Worm (Caenorhabditis elegans) whole organism, mixed stage, embryonic: Measurements from ENCODE around the gene C02F5.10.

Experiments used
- bed-3 ChIP-seq: fragments of 200-800 bp; sonication (Bioruptor generic); optimal IDR thresholded peaks from 3 replicates; lab custom pipeline; 2018; ENCODE audit warnings: mild to moderate bottlenecking, missing genetic modification characterization, moderate library complexity, missing compliant biosample characterization
- blmp-1 ChIP-seq: fragments of 150-350 bp; optimal IDR thresholded peaks from 2 replicates; lab custom pipeline; 2014; ENCODE audit warnings: missing biosample characterization, missing genetic modification characterization
- ceh-43 ChIP-seq: fragments of 200-800 bp; sonication (Bioruptor generic); optimal IDR thresholded peaks from 2 replicates; lab custom pipeline; 2018; ENCODE audit warnings: mild to moderate bottlenecking, missing genetic modification characterization, moderate library complexity, missing compliant biosample characterization
- ceh-83 ChIP-seq: fragments of 200-800 bp; sonication (Bioruptor generic); optimal IDR thresholded peaks from 2 replicates; lab custom pipeline; 2018; ENCODE audit warnings: mild to moderate bottlenecking, missing genetic modification characterization, missing compliant biosample characterization
- ces-1 ChIP-seq: fragments of 150-350 bp; optimal IDR thresholded peaks from 2 replicates; lab custom pipeline; 2014; ENCODE audit warnings: missing biosample characterization, missing genetic modification reagents, missing genetic modification characterization
- cnd-1 ChIP-seq: fragments of 200-800 bp; sonication (Bioruptor generic); optimal IDR thresholded peaks from 2 replicates; lab custom pipeline; 2018; ENCODE audit warnings: mild to moderate bottlenecking, missing genetic modification characterization, missing compliant biosample characterization
- drap-1 ChIP-seq: fragments of 200-800 bp; sonication (Bioruptor generic); optimal IDR thresholded peaks from 3 replicates; lab custom pipeline; 2018; ENCODE audit warnings: mild to moderate bottlenecking, missing genetic modification characterization, missing compliant biosample characterization
- elt-1 ChIP-seq: sonication (generic microtip); optimal IDR thresholded peaks from 2 replicates; lab custom pipeline; 2017; ENCODE audit warnings: missing genetic modification characterization, mild to moderate bottlenecking, missing compliant biosample characterization, antibody characterized with exemption, moderate library complexity, borderline replicate concordance; ENCODE audit not compliant: insufficient read depth
- elt-3 ChIP-seq: fragments of 150-350 bp; optimal IDR thresholded peaks from 2 replicates; lab custom pipeline; 2014; ENCODE audit warnings: missing biosample characterization, missing genetic modification characterization
- flh-1 ChIP-seq: fragments of 200-800 bp; sonication (Bioruptor generic); optimal IDR thresholded peaks from 2 replicates; lab custom pipeline; 2018; ENCODE audit warnings: mild to moderate bottlenecking, missing genetic modification characterization, moderate library complexity, missing compliant biosample characterization
- ham-2 ChIP-seq: fragments of 200-800 bp; sonication (Bioruptor generic); optimal IDR thresholded peaks from 2 replicates; lab custom pipeline; 2018; ENCODE audit warnings: mild to moderate bottlenecking, missing genetic modification characterization, missing compliant biosample characterization
- hlh-1 ChIP-seq: fragments of 150-350 bp; optimal IDR thresholded peaks from 2 replicates; lab custom pipeline; 2014; ENCODE audit warnings: missing biosample characterization, missing genetic modification reagents, missing genetic modification characterization
- lin-13 ChIP-seq: fragments of 150-350 bp; optimal IDR thresholded peaks from 2 replicates; lab custom pipeline; 2014; ENCODE audit warnings: missing biosample characterization, missing genetic modification characterization
- lsy-2 ChIP-seq: fragments of 150-350 bp; optimal IDR thresholded peaks from 2 replicates; lab custom pipeline; 2014; ENCODE audit warnings: missing biosample characterization, missing genetic modification characterization
- mep-1 ChIP-seq: fragments of 150-350 bp; optimal IDR thresholded peaks from 2 replicates; lab custom pipeline; 2017; ENCODE audit warnings: missing biosample characterization, missing genetic modification reagents, missing genetic modification characterization, inconsistent platforms
- nhr-12 ChIP-seq: fragments of 150-350 bp; optimal IDR thresholded peaks from 2 replicates; lab custom pipeline; 2014; ENCODE audit warnings: missing biosample characterization, missing genetic modification characterization
- nhr-2 ChIP-seq: fragments of 150-350 bp; optimal IDR thresholded peaks from 2 replicates; lab custom pipeline; 2014; ENCODE audit warnings: missing biosample characterization, missing genetic modification characterization
- nhr-237 ChIP-seq: fragments of 150-350 bp; optimal IDR thresholded peaks from 2 replicates; lab custom pipeline; 2014; ENCODE audit warnings: missing biosample characterization, missing genetic modification characterization
- nhr-76 ChIP-seq: sonication (generic microtip); optimal IDR thresholded peaks from 2 replicates; lab custom pipeline; 2017; ENCODE audit warnings: missing biosample characterization, missing genetic modification characterization
- pha-4 ChIP-seq: fragments of 150-350 bp; optimal IDR thresholded peaks from 2 replicates; lab custom pipeline; 2018; ENCODE audit warnings: missing biosample characterization, missing genetic modification reagents, missing genetic modification characterization
- sem-2 ChIP-seq: fragments of 200-800 bp; sonication (Bioruptor generic); optimal IDR thresholded peaks from 2 replicates; lab custom pipeline; 2018; ENCODE audit warnings: mild to moderate bottlenecking, missing genetic modification characterization, missing compliant biosample characterization
- snpc-4 ChIP-seq: fragments of 150-350 bp; optimal IDR thresholded peaks from 2 replicates; lab custom pipeline; 2014; ENCODE audit warnings: missing biosample characterization, missing genetic modification characterization
- sptf-1 ChIP-seq: sonication (generic microtip); optimal IDR thresholded peaks from 2 replicates; lab custom pipeline; 2017; ENCODE audit warnings: mild to moderate bottlenecking, missing genetic modification characterization, moderate library complexity, missing compliant biosample characterization
- tbx-8 ChIP-seq: fragments of 200-800 bp; sonication (Bioruptor generic); optimal IDR thresholded peaks from 2 replicates; lab custom pipeline; 2018; ENCODE audit warnings: mild to moderate bottlenecking, missing genetic modification characterization, moderate library complexity, missing compliant biosample characterization
- unc-39 ChIP-seq: fragments of 150-350 bp; optimal IDR thresholded peaks from 2 replicates; lab custom pipeline; 2014; ENCODE audit warnings: missing biosample characterization, missing genetic modification characterization
- unc-62 ChIP-seq: fragments of 150-350 bp; optimal IDR thresholded peaks from 2 replicates; lab custom pipeline; 2014; ENCODE audit warnings: missing biosample characterization, missing genetic modification reagents, missing genetic modification characterization
- zip-8 ChIP-seq: fragments of 150-350 bp; optimal IDR thresholded peaks from 2 replicates; lab custom pipeline; 2014; ENCODE audit warnings: missing biosample characterization, missing genetic modification characterization
- ztf-11 ChIP-seq: fragments of 150-350 bp; optimal IDR thresholded peaks from 2 replicates; lab custom pipeline; 2014; ENCODE audit warnings: missing biosample characterization, missing genetic modification characterization

C02F5.10 gene

DNA sequence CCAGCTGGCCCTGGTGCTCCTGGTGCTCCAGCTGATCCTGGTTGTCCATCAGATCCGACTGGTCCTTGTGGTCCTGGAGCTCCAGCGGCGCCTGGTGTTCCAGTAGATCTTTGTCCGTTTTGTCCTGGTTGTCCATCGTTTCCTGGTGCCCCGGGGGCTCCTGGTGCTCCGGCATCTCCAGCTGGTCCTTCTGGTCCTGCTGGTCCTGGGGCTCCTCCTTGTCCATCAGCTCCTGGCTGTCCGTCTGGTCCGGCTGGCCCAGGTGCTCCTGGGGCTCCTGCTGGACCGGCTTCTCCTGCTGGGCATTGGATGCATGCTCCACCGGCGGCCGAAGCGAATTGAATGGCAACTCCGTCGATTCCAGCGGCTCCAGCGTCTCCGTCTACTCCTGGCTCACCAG lies 13.3 kb upstream of the C02F5.10 start:
- no peak for TF ChIP-seq ces-1 (GFP tag; lab: Kevin White, UChicago)
- TF ChIP-seq, all 35 proteins: peak for 0

DNA sequence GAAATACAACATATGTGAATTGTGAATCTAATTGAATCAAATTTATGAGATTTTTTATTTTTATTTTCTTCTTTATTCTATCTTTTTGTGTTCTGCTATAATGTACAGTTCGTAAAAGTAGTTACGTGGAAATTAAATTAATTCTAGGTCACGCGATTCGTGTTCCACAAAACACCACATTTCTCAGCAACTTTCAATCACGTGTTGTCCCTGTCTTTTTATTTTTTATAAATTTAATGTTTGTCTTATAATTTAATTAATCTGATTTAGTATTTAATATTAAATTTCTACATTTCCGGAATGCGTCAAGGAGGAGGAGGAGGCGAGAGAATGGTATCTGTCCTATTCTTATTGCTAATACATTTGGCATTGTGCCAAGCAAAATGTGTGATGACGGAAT lies 8.8 kb upstream of the C02F5.10 start, which contains the start of gene ncr-2:
Gene ncr-2, plus strand, starts transcription at position 301 of the 400 bp plus-strand sequence.
- TF ChIP-seq ceh-43 (GFP tag; lab: Kevin White, UChicago) (no peak), nhr-237 (tag; lab: Kevin White, UChicago) (no peak), ces-1 (GFP tag; lab: Kevin White, UChicago) (no peak), pha-4 (no peak), sem-2 (GFP tag; lab: Kevin White, UChicago) (no peak), snpc-4 (tag; lab: Kevin White, UChicago) (no peak)

DNA sequence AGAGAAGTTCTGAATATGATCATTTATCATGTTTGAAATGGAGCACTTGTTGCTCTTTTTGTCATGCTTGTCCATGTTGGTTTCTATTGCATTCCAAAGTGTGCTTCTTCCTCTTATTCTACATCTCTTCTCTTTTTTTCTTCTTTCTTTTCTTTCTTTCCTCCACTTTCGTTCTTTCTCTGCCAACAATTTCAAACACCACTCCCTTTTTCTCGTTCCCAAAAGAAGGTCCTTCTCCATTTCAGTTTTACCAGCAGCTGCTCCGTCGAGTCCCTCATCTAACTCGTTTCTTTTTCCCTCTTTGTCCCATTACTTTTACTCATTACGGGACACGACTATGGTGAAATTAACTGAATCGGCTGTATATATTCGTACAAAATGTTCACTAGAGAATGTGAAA lies 5.7 kb upstream of the C02F5.10 start, which contains the start of gene F09G8.5:
Gene F09G8.5, plus strand, starts transcription at position 38 of the 400 bp plus-strand sequence.
- TF ChIP-seq sptf-1 (tag; lab: Kevin White, UChicago) (no peak), ces-1 (GFP tag; lab: Kevin White, UChicago) (no peak), ztf-11 (tag; lab: Kevin White, UChicago) (no peak), flh-1 (no peak), unc-39 (no peak)

DNA sequence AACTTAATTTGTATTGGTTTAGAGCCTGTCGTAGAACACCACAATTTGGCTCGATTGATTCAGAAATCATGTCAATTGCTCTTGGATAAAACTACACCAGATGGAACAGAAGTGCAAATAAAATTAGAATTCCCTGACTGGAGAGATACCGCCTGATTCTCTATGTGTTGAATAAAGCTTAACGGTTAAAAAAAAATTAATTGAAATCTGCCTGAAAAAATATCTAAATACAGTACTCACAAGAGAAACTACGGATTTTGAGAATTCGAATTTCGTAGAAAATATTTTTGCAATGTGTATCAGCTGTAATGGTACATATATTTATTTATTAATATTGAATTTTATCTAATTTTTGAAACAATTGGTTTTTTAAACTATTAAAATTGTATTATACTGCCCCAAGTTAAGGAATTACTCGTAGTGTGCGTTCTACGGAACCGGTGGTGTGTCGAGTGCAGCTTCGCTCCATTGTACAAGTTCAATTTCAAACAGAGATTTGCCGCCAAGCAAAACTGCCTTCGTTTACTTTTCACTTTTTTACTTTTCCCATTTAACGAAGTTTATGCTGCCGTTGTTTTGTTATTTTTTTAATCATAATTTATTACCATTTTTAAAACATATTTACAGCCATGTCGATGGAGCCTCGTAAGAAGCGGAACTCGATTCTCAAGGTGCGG lies 864 bp upstream of the C02F5.10 start, which contains the start of gene knl-1:
Gene knl-1, plus strand, starts transcription at position 626 of the 677 bp plus-strand sequence.
- TF ChIP-seq sem-2 (GFP tag; lab: Kevin White, UChicago) (peak; percentile 18), elt-3 (tag; lab: Kevin White, UChicago) (no peak), elt-1 (no peak), pha-4 (peak; percentile 32), lsy-2 (tag; lab: Kevin White, UChicago) (peak; percentile 80), snpc-4 (tag; lab: Kevin White, UChicago) (no peak), bed-3 (GFP tag; lab: Kevin White, UChicago) (peak; percentile 19), lin-13 (tag; lab: Kevin White, UChicago) (peak; percentile 83), nhr-237 (tag; lab: Kevin White, UChicago) (peak; percentile 58), hlh-1 (tag; lab: Kevin White, UChicago) (peak; percentile 12), drap-1 (peak; percentile 30), mep-1 (tag; lab: Kevin White, UChicago) (peak; percentile 68), ces-1 (GFP tag; lab: Kevin White, UChicago) (peak; percentile 42), cnd-1 (peak; percentile 59), nhr-76 (tag; lab: Kevin White, UChicago) (no peak)

DNA sequence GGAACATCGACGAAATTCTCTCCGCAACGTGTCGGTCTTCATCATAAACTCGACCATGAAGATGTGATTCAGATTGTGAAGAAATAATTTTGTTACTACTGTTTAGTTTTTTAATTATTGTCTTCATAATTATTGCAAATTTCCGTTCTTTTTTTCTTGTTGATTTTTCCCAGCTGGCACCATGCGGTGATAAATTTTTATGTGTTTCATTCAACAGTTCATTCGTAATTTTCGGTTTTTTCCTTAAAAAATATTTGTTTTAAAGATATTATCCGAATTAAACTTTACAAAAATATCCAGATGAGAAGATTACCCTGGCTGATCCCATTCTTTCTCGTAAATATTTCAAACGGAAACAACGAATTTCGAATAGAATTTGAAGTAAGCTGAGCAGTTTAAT lies 2.2 kb downstream of the C02F5.10 start, which contains the start of gene C02F5.13:
Gene C02F5.13, plus strand, starts transcription at position 301 of the 400 bp plus-strand sequence.
- TF ChIP-seq unc-62 (GFP tag; lab: Kevin White, UChicago) (no peak), tbx-8 (GFP tag; lab: Kevin White, UChicago) (no peak), nhr-237 (tag; lab: Kevin White, UChicago) (no peak), zip-8 (tag; lab: Kevin White, UChicago) (no peak), hlh-1 (tag; lab: Kevin White, UChicago) (no peak)
- TF ChIP-seq, all 35 proteins: peak for 0

DNA sequence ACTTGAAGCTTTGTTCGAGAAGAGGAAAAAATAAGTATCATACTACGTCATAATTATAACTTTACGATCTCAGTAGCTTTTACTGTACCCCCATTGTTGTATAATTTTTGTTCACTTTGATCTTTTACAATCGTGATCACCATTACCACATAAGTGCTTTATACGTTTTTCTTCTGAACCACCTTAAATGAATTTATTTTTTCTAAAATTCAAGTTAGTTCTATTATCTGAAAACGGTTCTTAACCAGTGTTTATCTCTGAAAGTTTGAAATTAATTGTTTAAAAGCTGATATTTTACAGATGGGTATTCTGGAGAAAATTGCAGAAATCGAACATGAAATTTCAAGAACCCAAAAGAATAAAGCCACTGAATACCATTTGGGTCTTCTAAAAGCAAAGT lies 3.7 kb downstream of the C02F5.10 start, which contains the start of gene C02F5.3:
Gene C02F5.3, plus strand, starts transcription at position 301 of the 400 bp plus-strand sequence.
- TF ChIP-seq snpc-4 (tag; lab: Kevin White, UChicago) (no peak), ceh-43 (GFP tag; lab: Kevin White, UChicago) (no peak), ceh-83 (GFP tag; lab: Kevin White, UChicago) (no peak), nhr-76 (tag; lab: Kevin White, UChicago) (no peak), unc-62 (GFP tag; lab: Kevin White, UChicago) (no peak), nhr-12 (tag; lab: Kevin White, UChicago) (no peak), ces-1 (GFP tag; lab: Kevin White, UChicago) (no peak)
- TF ChIP-seq, all 35 proteins: peak for 0

DNA sequence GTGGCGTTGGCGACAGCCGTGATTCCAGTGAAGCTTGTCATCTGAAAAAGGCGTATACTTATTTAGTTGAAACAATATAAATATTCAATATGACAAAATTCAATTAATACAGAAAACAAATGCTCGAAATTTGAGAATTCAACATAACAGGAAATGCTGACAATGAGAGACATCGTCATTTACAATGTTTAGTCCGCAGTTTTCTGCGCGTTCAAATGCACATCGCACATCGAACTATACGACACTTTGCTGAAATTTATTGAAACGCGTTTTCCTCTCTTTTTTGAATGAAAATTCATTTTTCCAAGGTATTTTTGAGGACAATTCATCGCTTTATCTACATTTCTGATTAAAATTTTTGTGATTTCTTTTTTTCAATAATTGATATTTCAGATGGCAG lies 5.2 kb downstream of the C02F5.10 start, which contains the start of the genes pbs-6 and cids-1:
Gene pbs-6, minus strand, starts transcription at position 41 of the 400 bp plus-strand sequence.
Gene cids-1, plus strand, starts transcription at position 394 of the 400 bp plus-strand sequence.
- no peak for TF ChIP-seq mep-1 (tag; lab: Kevin White, UChicago)
- TF ChIP-seq nhr-2 (tag; lab: Kevin White, UChicago): no peak
- peak; percentile 6 for TF ChIP-seq lsy-2 (tag; lab: Kevin White, UChicago)
- no peak for TF ChIP-seq unc-39
- no peak for TF ChIP-seq ham-2 (GFP tag; lab: Kevin White, UChicago)
- no peak for TF ChIP-seq blmp-1 (tag; lab: Kevin White, UChicago)
- TF ChIP-seq tbx-8 (GFP tag; lab: Kevin White, UChicago): no peak
- peak; percentile 6 for TF ChIP-seq hlh-1 (tag; lab: Kevin White, UChicago)
- TF ChIP-seq ztf-11 (tag; lab: Kevin White, UChicago): no peak
- TF ChIP-seq snpc-4 (tag; lab: Kevin White, UChicago): no peak
- no peak for TF ChIP-seq sem-2 (GFP tag; lab: Kevin White, UChicago)
